Fruit fly (Drosophila melanogaster) whole organism, prepupa: ENCODE data around the gene CG8492.

ENCODE experiments used
- Blimp-1 ChIP-seq: fragments of 200-800 bp; sonication (Bioruptor generic); optimal IDR thresholded peaks from 3 replicates; lab custom pipeline; 2017; ENCODE audit warnings: missing biosample characterization, missing genetic modification characterization, mild to moderate bottlenecking, moderate library complexity, missing genetic modification reagents
- CG10631 ChIP-seq: fragments of 200-800 bp; sonication (Bioruptor generic); optimal IDR thresholded peaks from 2 replicates; lab custom pipeline; 2016; ENCODE audit warnings: missing biosample characterization, missing genetic modification characterization
- CG11294 ChIP-seq: fragments of 200-800 bp; sonication (Bioruptor generic); IDR thresholded peaks from 2 replicates; pipeline ENCODE4 v1.3.6; 2022; ENCODE audit warnings: missing biosample characterization, missing genetic modification characterization
- CG16779 ChIP-seq: fragments of 200-800 bp; sonication (Bioruptor generic); optimal IDR thresholded peaks from 3 replicates; lab custom pipeline; 2017; ENCODE audit warnings: missing biosample characterization, mild to moderate bottlenecking, missing genetic modification characterization
- CG3032 ChIP-seq: fragments of 200-800 bp; optimal IDR thresholded peaks from 2 replicates; lab custom pipeline; 2019; ENCODE audit warnings: missing biosample characterization, mild to moderate bottlenecking, missing genetic modification characterization, moderate library complexity
- CG31627 ChIP-seq: fragments of 200-800 bp; sonication (Bioruptor generic); optimal IDR thresholded peaks from 3 replicates; lab custom pipeline; 2016; ENCODE audit warnings: missing biosample characterization, missing genetic modification characterization
- CG34406 ChIP-seq: fragments of 200-800 bp; sonication (Bioruptor generic); optimal IDR thresholded peaks from 3 replicates; lab custom pipeline; 2016; ENCODE audit warnings: missing biosample characterization, missing genetic modification characterization
- CG3919 ChIP-seq: fragments of 200-800 bp; sonication (Bioruptor generic); optimal IDR thresholded peaks from 3 replicates; lab custom pipeline; 2016; ENCODE audit warnings: missing biosample characterization, missing genetic modification characterization
- CG4318 ChIP-seq: fragments of 200-800 bp; sonication (Bioruptor generic); optimal IDR thresholded peaks from 3 replicates; lab custom pipeline; 2017; ENCODE audit warnings: missing biosample characterization, mild to moderate bottlenecking, missing genetic modification characterization
- CG6854 ChIP-seq: fragments of 200-800 bp; sonication (Bioruptor generic); optimal IDR thresholded peaks from 2 replicates; lab custom pipeline; 2017; ENCODE audit warnings: missing biosample characterization, mild to moderate bottlenecking, missing genetic modification characterization
- CG7368 ChIP-seq: fragments of 200-800 bp; sonication (Bioruptor generic); optimal IDR thresholded peaks from 3 replicates; lab custom pipeline; 2016; ENCODE audit warnings: missing biosample characterization, missing genetic modification characterization
- CG8632 ChIP-seq: fragments of 200-800 bp; sonication (Bioruptor generic); optimal IDR thresholded peaks from 3 replicates; lab custom pipeline; 2016; ENCODE audit warnings: missing biosample characterization, missing genetic modification characterization
- CG9139 ChIP-seq: fragments of 200-800 bp; sonication (Bioruptor generic); optimal IDR thresholded peaks from 3 replicates; lab custom pipeline; 2017; ENCODE audit warnings: missing biosample characterization, mild to moderate bottlenecking, missing genetic modification characterization
- Eip93F ChIP-seq: fragments of 200-800 bp; sonication (Bioruptor generic); optimal IDR thresholded peaks from 2 replicates; lab custom pipeline; 2016; ENCODE audit warnings: missing biosample characterization, mild to moderate bottlenecking, missing genetic modification characterization
- Ets21C ChIP-seq: fragments of 200-800 bp; sonication (Bioruptor generic); optimal IDR thresholded peaks from 3 replicates; lab custom pipeline; 2016; ENCODE audit warnings: missing biosample characterization, missing genetic modification characterization
- Ets96B ChIP-seq: fragments of 200-800 bp; optimal IDR thresholded peaks from 2 replicates; lab custom pipeline; 2019; ENCODE audit warnings: missing biosample characterization, mild to moderate bottlenecking, missing genetic modification characterization, moderate library complexity
- Gug ChIP-seq: fragments of 200-800 bp; sonication (Bioruptor generic); IDR thresholded peaks from 2 replicates; pipeline ENCODE4 v1.3.6; 2022; ENCODE audit warnings: missing biosample characterization, missing genetic modification characterization
- Hr38 ChIP-seq: sonication (Bioruptor generic); optimal IDR thresholded peaks from 2 replicates; lab custom pipeline; 2016; ENCODE audit warnings: missing biosample characterization, missing genetic modification characterization
- Hr39 ChIP-seq: fragments of 200-800 bp; sonication (Bioruptor generic); optimal IDR thresholded peaks from 2 replicates; lab custom pipeline; 2016; ENCODE audit warnings: missing biosample characterization, missing genetic modification characterization
- Hr4 ChIP-seq: fragments of 200-800 bp; sonication (Bioruptor generic); optimal IDR thresholded peaks from 3 replicates; lab custom pipeline; 2016; ENCODE audit warnings: missing biosample characterization, missing genetic modification characterization
- Lpt ChIP-seq: fragments of 200-800 bp; sonication (Bioruptor generic); optimal IDR thresholded peaks from 3 replicates; lab custom pipeline; 2016; ENCODE audit warnings: missing biosample characterization, missing genetic modification characterization
- Sox102F ChIP-seq: fragments of 200-800 bp; sonication (Bioruptor generic); optimal IDR thresholded peaks from 2 replicates; lab custom pipeline; 2016; ENCODE audit warnings: missing biosample characterization, mild to moderate bottlenecking, missing genetic modification characterization
- Sox15 ChIP-seq: fragments of 200-800 bp; sonication (Bioruptor generic); optimal IDR thresholded peaks from 3 replicates; lab custom pipeline; 2016; ENCODE audit warnings: missing biosample characterization, missing genetic modification characterization
- acj6 ChIP-seq: fragments of 200-800 bp; sonication (Bioruptor generic); optimal IDR thresholded peaks from 3 replicates; lab custom pipeline; 2016; ENCODE audit warnings: missing biosample characterization, missing genetic modification characterization
- cyc ChIP-seq: fragments of 200-800 bp; sonication (Bioruptor generic); optimal IDR thresholded peaks from 3 replicates; lab custom pipeline; 2016; ENCODE audit warnings: missing biosample characterization, missing genetic modification characterization
- eg ChIP-seq: fragments of 200-800 bp; sonication (Bioruptor generic); IDR thresholded peaks from 3 replicates; pipeline ENCODE4 v1.3.6; 2022; ENCODE audit warnings: missing biosample characterization, missing genetic modification characterization
- esn ChIP-seq: fragments of 200-800 bp; sonication (Bioruptor generic); optimal IDR thresholded peaks from 2 replicates; lab custom pipeline; 2016; ENCODE audit warnings: missing biosample characterization, mild to moderate bottlenecking, missing genetic modification characterization, moderate library complexity
- fd85E ChIP-seq: fragments of 200-800 bp; sonication (Bioruptor generic); optimal IDR thresholded peaks from 3 replicates; lab custom pipeline; 2016; ENCODE audit warnings: missing biosample characterization, missing genetic modification characterization
- fkh ChIP-seq: fragments of 200-800 bp; sonication (Bioruptor generic); optimal IDR thresholded peaks from 3 replicates; lab custom pipeline; 2017; ENCODE audit warnings: missing biosample characterization, mild to moderate bottlenecking, missing genetic modification characterization, moderate library complexity
- net ChIP-seq: fragments of 200-800 bp; sonication (Bioruptor generic); optimal IDR thresholded peaks from 3 replicates; lab custom pipeline; 2016; ENCODE audit warnings: missing biosample characterization, missing genetic modification characterization
- pdm3 ChIP-seq: fragments of 200-800 bp; sonication (Bioruptor generic); optimal IDR thresholded peaks from 3 replicates; lab custom pipeline; 2016; ENCODE audit warnings: missing biosample characterization, missing genetic modification characterization
- spab ChIP-seq: fragments of 200-800 bp; sonication (Bioruptor generic); optimal IDR thresholded peaks from 2 replicates; lab custom pipeline; 2017; ENCODE audit warnings: missing biosample characterization, mild to moderate bottlenecking, missing genetic modification characterization, missing genetic modification reagents
- ss ChIP-seq, 2 experiments: fragments of 200-800 bp; sonication (Bioruptor generic); optimal IDR thresholded peaks; 2 replicates in 1 of 2; 3 replicates in 1 of 2; lab custom pipeline; 2017 to 2018; ENCODE audit warnings: mild to moderate bottlenecking in 2 of 2, missing biosample characterization in 2 of 2, missing genetic modification characterization in 2 of 2, moderate library complexity in 1 of 2
- topi ChIP-seq: fragments of 200-800 bp; sonication (Bioruptor generic); optimal IDR thresholded peaks from 3 replicates; lab custom pipeline; 2016; ENCODE audit warnings: missing biosample characterization, missing genetic modification characterization

CG8492 gene

dm6 chr3L:7718561-7719417 lies 13.2 kb downstream of the CG8492 start, which contains the start of gene Mcad (continued):
- peak; percentile 97 for TF ChIP-seq CG8632
- TF ChIP-seq CG6854 (GFP tag; lab: Kevin White, UChicago): peak; percentile 96
- TF ChIP-seq Lpt (GFP tag; lab: Kevin White, UChicago): peak; percentile 95
- TF ChIP-seq Eip93F (GFP tag; lab: Kevin White, UChicago): peak; percentile 96
- peak; percentile 96 for TF ChIP-seq CG10631
- TF ChIP-seq CG7368 (GFP tag; lab: Kevin White, UChicago): peak; percentile 94
- TF ChIP-seq pdm3 (GFP tag; lab: Kevin White, UChicago): peak; percentile 96
- peak; percentile 86 for TF ChIP-seq Gug
- TF ChIP-seq cyc: peak; percentile 92
- TF ChIP-seq Sox102F: peak; percentile 97
- TF ChIP-seq, all 60 proteins: peak for 59

DNA sequence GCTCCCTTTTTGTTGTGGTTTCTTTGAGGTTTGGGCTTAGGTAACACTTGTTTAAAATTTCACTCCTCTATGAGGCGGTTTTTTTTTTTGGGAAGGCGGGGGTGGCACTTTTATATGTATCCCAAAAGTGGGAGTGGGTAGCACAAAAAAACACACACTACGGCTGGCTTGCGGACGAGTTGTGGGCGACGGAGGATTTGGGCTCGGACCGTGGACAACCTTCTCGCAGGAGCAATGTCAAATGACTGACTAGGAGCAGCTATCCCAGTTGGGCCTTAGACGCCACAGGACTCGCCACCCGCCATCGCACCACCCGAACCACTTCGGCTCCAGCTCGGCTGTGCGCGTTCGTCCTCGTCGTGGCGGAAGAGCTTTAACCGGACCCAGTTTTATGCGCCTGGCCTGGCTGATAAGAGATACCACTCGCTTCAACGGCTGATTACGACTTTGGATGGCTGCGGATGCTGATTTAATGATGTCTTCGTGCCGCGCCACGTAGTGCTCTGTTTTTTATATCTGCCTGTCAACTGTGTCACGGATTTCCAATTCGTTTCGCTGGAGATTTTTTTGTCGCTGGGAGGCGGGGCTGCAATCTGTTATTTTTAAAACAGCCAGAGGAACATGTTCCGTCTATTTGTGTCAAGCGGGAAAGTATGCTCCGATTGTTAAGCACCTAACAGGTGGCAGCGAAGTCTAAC lies 14.0 kb downstream of the CG8492 start, which contains the start of gene Ank2:
TSS of gene Ank2 (minus strand) at position 533 of the 698 bp plus-strand sequence.
- TF ChIP-seq eg (GFP tag; lab: Robert Waterston, UW) (0 out of 3 replicates have a peak, but pooled peaks have one; percentile 11), CG9139 (GFP tag; lab: Kevin White, UChicago) (no peak)
- TF ChIP-seq, all 60 proteins: peak for 1

dm6 chr3L:7714301-7714946 lies 17.6 kb downstream of the CG8492 start:
- peak; percentile 26 for TF ChIP-seq fkh (GFP tag; lab: Kevin White, UChicago)
- TF ChIP-seq ss (GFP tag; optimal IDR thresholded peaks at IDR 0.05; lab: Kevin White, UChicago): peak in 1 of 2 experiments; percentile 19
- TF ChIP-seq CG9139 (GFP tag; lab: Kevin White, UChicago): no peak
- TF ChIP-seq acj6 (GFP tag; lab: Kevin White, UChicago): no peak
- no peak for TF ChIP-seq Lpt (GFP tag; lab: Kevin White, UChicago)
- no peak for TF ChIP-seq Gug
- TF ChIP-seq Ets96B (tag; lab: Kevin White, UChicago): no peak
- no peak for TF ChIP-seq net (GFP tag; lab: Kevin White, UChicago)
- no peak for TF ChIP-seq CG3919 (GFP tag; lab: Kevin White, UChicago)
- no peak for TF ChIP-seq Sox102F
- no peak for TF ChIP-seq spab
- no peak for TF ChIP-seq CG34406
- no peak for TF ChIP-seq CG10631

- no peak for TF ChIP-seq CG31627 (GFP tag; lab: Kevin White, UChicago)
- TF ChIP-seq CG6854 (GFP tag; lab: Kevin White, UChicago): no peak
- TF ChIP-seq CG3032 (tag; lab: Kevin White, UChicago): no peak
- no peak for TF ChIP-seq fd85E (GFP tag; lab: Kevin White, UChicago)
- TF ChIP-seq Hr38 (GFP tag; lab: Kevin White, UChicago): no peak
- TF ChIP-seq CG10631: no peak
- no peak for TF ChIP-seq Ets21C (GFP tag; lab: Kevin White, UChicago)
- TF ChIP-seq CG8632: no peak
- TF ChIP-seq CG4318 (GFP tag; lab: Kevin White, UChicago): no peak
- TF ChIP-seq Hr39 (GFP tag; lab: Kevin White, UChicago): no peak
Observed at dm6 chr3L:7713378-7713777, 18.6 kb downstream of the CG8492 start.

DNA sequence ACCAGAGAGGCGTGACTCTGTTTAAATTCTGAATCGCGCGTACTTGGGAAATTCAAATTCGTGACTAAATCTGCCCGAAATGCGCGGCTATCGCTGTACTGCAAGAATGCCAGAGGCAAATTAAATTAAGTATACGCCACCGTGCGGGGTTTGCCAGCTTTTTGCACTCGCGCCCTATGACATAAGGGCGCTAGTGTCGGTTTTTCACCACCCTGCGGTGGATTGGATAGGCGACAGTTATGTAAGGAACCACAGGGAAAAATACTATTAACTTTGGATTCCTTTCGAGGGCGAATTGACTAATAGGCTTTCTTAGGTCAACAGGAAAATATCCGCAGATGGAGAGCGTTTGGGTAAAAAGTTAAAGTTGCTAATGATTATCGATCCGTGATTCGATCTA lies 36.4 kb downstream of the CG8492 start, which contains the start of gene CG44195:
TSS of gene CG44195 (minus strand) at position 101 of the 400 bp plus-strand sequence.
- TF ChIP-seq CG31627 (GFP tag; lab: Kevin White, UChicago) (no peak), CG9139 (GFP tag; lab: Kevin White, UChicago) (no peak), Hr39 (GFP tag; lab: Kevin White, UChicago) (no peak), net (GFP tag; lab: Kevin White, UChicago) (no peak), CG11294 (GFP tag; lab: Robert Waterston, UW) (no peak), CG7368 (GFP tag; lab: Kevin White, UChicago) (no peak), topi (GFP tag; lab: Kevin White, UChicago) (no peak), CG34406 (no peak), CG16779 (tag; lab: Kevin White, UChicago) (no peak), esn (GFP tag; lab: Kevin White, UChicago) (no peak), Hr4 (GFP tag; lab: Kevin White, UChicago) (no peak), Blimp-1 (GFP tag; lab: Kevin White, UChicago) (no peak), pdm3 (GFP tag; lab: Kevin White, UChicago) (no peak), Sox15 (GFP tag; lab: Kevin White, UChicago) (no peak), CG6854 (GFP tag; lab: Kevin White, UChicago) (no peak)
